Fruit fly (Drosophila melanogaster) whole organism, embryonic: ENCODE data around the gene fz4.
A peak's percentile ranks its signal among the peaks of the same experiment; 100 is the strongest.

Experiments
- Adf1 ChIP-seq: fragments of 200-800 bp; sonication (Bioruptor generic); IDR thresholded peaks from 2 replicates; pipeline ENCODE4 v1.3.6; 2022; ENCODE audit warnings: missing biosample characterization, missing genetic modification characterization
- B-H1 ChIP-seq: fragments of 200-800 bp; sonication (Bioruptor generic); IDR thresholded peaks from 3 replicates; pipeline ENCODE4 v1.3.6; 2022; ENCODE audit warnings: missing biosample characterization, missing genetic modification characterization
- CG12219 ChIP-seq: fragments of 200-800 bp; sonication (Bioruptor generic); optimal IDR thresholded peaks from 3 replicates; lab custom pipeline; 2018; ENCODE audit warnings: missing biosample characterization, mild to moderate bottlenecking, missing genetic modification characterization
- CG12744 ChIP-seq: fragments of 200-800 bp; sonication (Bioruptor generic); optimal IDR thresholded peaks from 2 replicates; lab custom pipeline; 2016; ENCODE audit warnings: missing biosample characterization, missing genetic modification characterization
- CG13296 ChIP-seq: fragments of 200-800 bp; sonication (Bioruptor generic); optimal IDR thresholded peaks from 3 replicates; lab custom pipeline; 2018; ENCODE audit warnings: missing biosample characterization, mild to moderate bottlenecking, missing genetic modification characterization
- CG15073 ChIP-seq: fragments of 200-800 bp; sonication (Bioruptor generic); optimal IDR thresholded peaks from 2 replicates; lab custom pipeline; 2016; ENCODE audit warnings: missing biosample characterization, missing genetic modification characterization
- CG15514 ChIP-seq: fragments of 200-800 bp; sonication (Bioruptor generic); optimal IDR thresholded peaks from 3 replicates; lab custom pipeline; 2017; ENCODE audit warnings: missing biosample characterization, missing genetic modification characterization, mild to moderate bottlenecking, moderate library complexity, missing genetic modification reagents
- CG17612 ChIP-seq: fragments of 200-800 bp; sonication (Bioruptor generic); IDR thresholded peaks from 2 replicates; pipeline ENCODE4 v1.3.6; 2022; ENCODE audit warnings: missing biosample characterization, missing genetic modification characterization
- CG18011 ChIP-seq: fragments of 200-800 bp; sonication (Bioruptor generic); optimal IDR thresholded peaks from 2 replicates; lab custom pipeline; 2017; ENCODE audit warnings: missing biosample characterization, missing genetic modification characterization, mild to moderate bottlenecking, moderate library complexity, missing genotype
- CG1832 ChIP-seq: fragments of 200-800 bp; sonication (Bioruptor generic); optimal IDR thresholded peaks from 2 replicates; lab custom pipeline; 2017; ENCODE audit warnings: missing biosample characterization, mild to moderate bottlenecking, missing genetic modification characterization, inconsistent platforms
- CG18599 ChIP-seq: fragments of 200-800 bp; sonication (Bioruptor generic); optimal IDR thresholded peaks from 3 replicates; lab custom pipeline; 2017; ENCODE audit warnings: missing biosample characterization, missing genetic modification characterization, mild to moderate bottlenecking, moderate library complexity, missing genetic modification reagents
- CG2678 ChIP-seq: fragments of 200-800 bp; sonication (Bioruptor generic); optimal IDR thresholded peaks from 3 replicates; lab custom pipeline; 2019; ENCODE audit warnings: missing biosample characterization, mild to moderate bottlenecking, missing genetic modification characterization, moderate library complexity
- CG3838 ChIP-seq: fragments of 200-800 bp; sonication (Bioruptor generic); optimal IDR thresholded peaks from 3 replicates; lab custom pipeline; 2016; ENCODE audit warnings: missing biosample characterization, missing genetic modification characterization
- CG5180 ChIP-seq: fragments of 200-800 bp; sonication (Bioruptor generic); optimal IDR thresholded peaks from 3 replicates; lab custom pipeline; 2017; ENCODE audit warnings: missing biosample characterization, missing genetic modification characterization, mild to moderate bottlenecking, moderate library complexity, missing genetic modification reagents
- Deaf1 ChIP-seq: fragments of 200-800 bp; optimal IDR thresholded peaks from 3 replicates; lab custom pipeline; 2019; ENCODE audit warnings: missing biosample characterization, mild to moderate bottlenecking, missing genetic modification characterization, moderate library complexity
- Ets65A ChIP-seq: fragments of 200-800 bp; sonication (Bioruptor generic); peaks from one replicate; lab custom pipeline; 2016; ENCODE audit warnings: missing biosample characterization, missing genetic modification characterization
- Fer1 ChIP-seq: fragments of 200-800 bp; sonication (Bioruptor generic); optimal IDR thresholded peaks from 2 replicates; lab custom pipeline; 2017; ENCODE audit warnings: missing biosample characterization, mild to moderate bottlenecking, missing genetic modification characterization
- Hr51 ChIP-seq, 2 experiments: fragments of 200-800 bp; sonication (Bioruptor generic); optimal IDR thresholded peaks; 2 replicates in 1 of 2; 3 replicates in 1 of 2; lab custom pipeline; 2016 to 2018; ENCODE audit warnings: missing biosample characterization in 2 of 2, missing genetic modification characterization in 2 of 2, mild to moderate bottlenecking in 1 of 2, moderate library complexity in 1 of 2
- Nf-YB ChIP-seq: fragments of 200-800 bp; sonication (Bioruptor generic); optimal IDR thresholded peaks from 3 replicates; lab custom pipeline; 2019; ENCODE audit warnings: missing biosample characterization, mild to moderate bottlenecking, missing genetic modification characterization, moderate library complexity
- Nf-YC ChIP-seq: fragments of 200-800 bp; optimal IDR thresholded peaks from 3 replicates; lab custom pipeline; 2019; ENCODE audit warnings: missing biosample characterization, mild to moderate bottlenecking, missing genetic modification characterization, moderate library complexity
- Oaz ChIP-seq: fragments of 200-800 bp; sonication (Bioruptor generic); IDR thresholded peaks from 2 replicates; pipeline ENCODE4 v1.3.6; 2022; ENCODE audit warnings: missing biosample characterization, missing genetic modification characterization
- Ptx1 ChIP-seq: fragments of 200-800 bp; sonication (Bioruptor generic); IDR thresholded peaks from 2 replicates; pipeline ENCODE4 v1.3.6; 2022; ENCODE audit warnings: missing biosample characterization, missing genetic modification characterization
- Ravus ChIP-seq: fragments of 200-800 bp; sonication (Bioruptor generic); IDR thresholded peaks from 2 replicates; pipeline ENCODE4 v1.3.6; 2022; ENCODE audit warnings: missing biosample characterization, missing genetic modification characterization
- YL-1 ChIP-seq: fragments of 200-800 bp; sonication (Bioruptor generic); optimal IDR thresholded peaks from 3 replicates; lab custom pipeline; 2017; ENCODE audit warnings: missing biosample characterization, mild to moderate bottlenecking, missing genetic modification characterization
- abd-A ChIP-seq: fragments of 200-800 bp; sonication (Bioruptor generic); optimal IDR thresholded peaks from 3 replicates; lab custom pipeline; 2019; ENCODE audit warnings: missing biosample characterization, mild to moderate bottlenecking, missing genetic modification characterization, moderate library complexity
- ap ChIP-seq: fragments of 200-800 bp; sonication (Bioruptor generic); IDR thresholded peaks from 2 replicates; pipeline ENCODE4 v1.3.6; 2022; ENCODE audit warnings: missing biosample characterization, missing genetic modification characterization
- cg ChIP-seq: fragments of 200-800 bp; sonication (Bioruptor generic); optimal IDR thresholded peaks from 3 replicates; lab custom pipeline; 2019; ENCODE audit warnings: missing biosample characterization, mild to moderate bottlenecking, missing genetic modification characterization, moderate library complexity
- crol ChIP-seq: fragments of 200-800 bp; sonication (Bioruptor generic); IDR thresholded peaks from 2 replicates; pipeline ENCODE4 v1.3.6; 2022; ENCODE audit warnings: missing biosample characterization, missing genetic modification characterization
- da ChIP-seq: fragments of 200-800 bp; sonication (Bioruptor generic); optimal IDR thresholded peaks from 2 replicates; lab custom pipeline; 2016; ENCODE audit warnings: missing biosample characterization, missing genetic modification characterization
- dati ChIP-seq: fragments of 200-800 bp; sonication (Bioruptor generic); IDR thresholded peaks from 2 replicates; pipeline ENCODE4 v1.3.6; 2022; ENCODE audit warnings: missing biosample characterization, missing genetic modification characterization
- dm ChIP-seq: fragments of 200-800 bp; sonication (Bioruptor generic); optimal IDR thresholded peaks from 3 replicates; lab custom pipeline; 2016; ENCODE audit warnings: missing biosample characterization, missing genetic modification characterization
- gce ChIP-seq: fragments of 200-800 bp; sonication (Bioruptor generic); IDR thresholded peaks from 3 replicates; pipeline ENCODE4 v1.3.6; 2022; ENCODE audit warnings: missing biosample characterization, missing genetic modification characterization
- grau ChIP-seq: fragments of 200-800 bp; optimal IDR thresholded peaks from 3 replicates; lab custom pipeline; 2019; ENCODE audit warnings: missing biosample characterization, mild to moderate bottlenecking, missing genetic modification characterization, moderate library complexity
- gsb ChIP-seq: fragments of 200-800 bp; sonication (Bioruptor generic); IDR thresholded peaks from 2 replicates; pipeline ENCODE4 v1.3.6; 2022; ENCODE audit warnings: missing biosample characterization, missing genetic modification characterization
- hth ChIP-seq: fragments of >200 bp; optimal IDR thresholded peaks from 2 replicates; lab custom pipeline; 2017; ENCODE audit warnings: inconsistent platforms
- jigr1 ChIP-seq: fragments of 200-800 bp; sonication (Bioruptor generic); IDR thresholded peaks from 3 replicates; pipeline ENCODE4 v1.3.6; 2022; ENCODE audit warnings: missing biosample characterization, missing genetic modification characterization
- kni ChIP-seq: fragments of 200-800 bp; sonication (Bioruptor generic); optimal IDR thresholded peaks from 3 replicates; lab custom pipeline; 2017; ENCODE audit warnings: mild to moderate bottlenecking, missing biosample characterization, missing genetic modification reagents, missing genetic modification characterization
- lab ChIP-seq: fragments of 200-800 bp; sonication (Bioruptor generic); optimal IDR thresholded peaks from 3 replicates; lab custom pipeline; 2017; ENCODE audit warnings: missing biosample characterization, missing genetic modification characterization, mild to moderate bottlenecking, moderate library complexity, missing genetic modification reagents
- odd ChIP-seq: fragments of 200-800 bp; sonication (Bioruptor generic); optimal IDR thresholded peaks from 2 replicates; lab custom pipeline; 2017; ENCODE audit warnings: missing biosample characterization, mild to moderate bottlenecking, missing genetic modification characterization
- pros ChIP-seq: fragments of 200-800 bp; sonication (Bioruptor generic); optimal IDR thresholded peaks from 3 replicates; lab custom pipeline; 2019; ENCODE audit warnings: missing biosample characterization, mild to moderate bottlenecking, missing genetic modification characterization, moderate library complexity
- ro ChIP-seq: fragments of 200-800 bp; sonication (Bioruptor generic); IDR thresholded peaks from 2 replicates; pipeline ENCODE4 v1.3.6; 2022; ENCODE audit warnings: missing biosample characterization, missing genetic modification characterization
- sd ChIP-seq: fragments of 200-800 bp; sonication (Bioruptor generic); optimal IDR thresholded peaks from 3 replicates; lab custom pipeline; 2018; ENCODE audit warnings: missing biosample characterization, mild to moderate bottlenecking, missing genetic modification characterization, moderate library complexity
- seq ChIP-seq: fragments of 200-800 bp; sonication (Bioruptor generic); IDR thresholded peaks from 2 replicates; pipeline ENCODE4 v1.3.6; 2022; ENCODE audit warnings: missing biosample characterization, missing genetic modification characterization
- stwl ChIP-seq: fragments of 200-800 bp; sonication (Bioruptor generic); optimal IDR thresholded peaks from 3 replicates; lab custom pipeline; 2018; ENCODE audit warnings: missing biosample characterization, mild to moderate bottlenecking, missing genetic modification characterization, moderate library complexity
- twi ChIP-seq: fragments of 200-800 bp; optimal IDR thresholded peaks from 2 replicates; lab custom pipeline; 2019; ENCODE audit warnings: missing biosample characterization, mild to moderate bottlenecking, missing genetic modification characterization, moderate library complexity
- unpg ChIP-seq: fragments of 200-800 bp; sonication (Bioruptor generic); optimal IDR thresholded peaks from 3 replicates; lab custom pipeline; 2018; ENCODE audit warnings: missing biosample characterization, mild to moderate bottlenecking, missing genetic modification characterization, moderate library complexity
- zfh1 ChIP-seq: fragments of 200-800 bp; sonication (Bioruptor generic); IDR thresholded peaks from 3 replicates; pipeline ENCODE4 v1.3.6; 2022; ENCODE audit warnings: missing biosample characterization, missing genetic modification characterization
- zfh2 ChIP-seq: fragments of 200-800 bp; sonication (Bioruptor generic); optimal IDR thresholded peaks from 2 replicates; lab custom pipeline; 2016; ENCODE audit warnings: missing biosample characterization, missing genetic modification characterization

Gene fz4

dm6 chrX:7152851-7153250 is 42.7 kb upstream of the fz4 start (continued):
- TF ChIP-seq ap (GFP tag; lab: Robert Waterston, UW): no peak
- TF ChIP-seq CG13296 (GFP tag; lab: Kevin White, UChicago): no peak
- no peak for TF ChIP-seq kni (GFP tag; lab: Kevin White, UChicago)
- TF ChIP-seq jigr1 (GFP tag; lab: Robert Waterston, UW): no peak
- TF ChIP-seq CG5180: peak; percentile 63
- TF ChIP-seq CG18599 (GFP tag; lab: Kevin White, UChicago): no peak
- no peak for TF ChIP-seq CG18011 (GFP tag; lab: Kevin White, UChicago)
- no peak for TF ChIP-seq Hr51 (GFP tag; optimal IDR thresholded peaks at IDR 0.05; lab: Kevin White, UChicago)
- no peak for TF ChIP-seq gce (GFP tag; lab: Robert Waterston, UW)
- TF ChIP-seq Ravus (GFP tag; lab: Robert Waterston, UW): no peak
- no peak for TF ChIP-seq zfh2
- peak; percentile 57 for TF ChIP-seq Adf1 (GFP tag; lab: Robert Waterston, UW)
- TF ChIP-seq odd (GFP tag; lab: Kevin White, UChicago): no peak
- no peak for TF ChIP-seq CG12219
- peak; percentile 71 for TF ChIP-seq Deaf1 (tag; lab: Kevin White, UChicago)
- TF ChIP-seq, all 482 proteins: peak for 5

- TF ChIP-seq unpg (GFP tag; lab: Kevin White, UChicago) (no peak), Nf-YB (GFP tag; lab: Kevin White, UChicago) (peak; percentile 61), seq (GFP tag; lab: Robert Waterston, UW) (peak; percentile 38; the same call in 1 of the 2 replicates), CG1832 (GFP tag; lab: Kevin White, UChicago) (peak; percentile 25), CG15514 (no peak), hth (no peak), sd (tag; lab: Kevin White, UChicago) (peak; percentile 16), abd-A (tag; lab: Kevin White, UChicago) (peak; percentile 69), twi (peak; percentile 20), YL-1 (no peak), cg (GFP tag; lab: Kevin White, UChicago) (peak; percentile 68), Nf-YC (peak; percentile 75), crol (peak; percentile 80), dati (no peak)
Observed at dm6 chrX:7151290-7152038, 41.3 kb upstream of the fz4 start.

dm6 chrX:7141753-7142152 is 31.6 kb upstream of the fz4 start:
- TF ChIP-seq zfh1 (no peak), stwl (tag; lab: Kevin White, UChicago) (no peak), dm (GFP tag; lab: Kevin White, UChicago) (no peak), CG13296 (GFP tag; lab: Kevin White, UChicago) (no peak), Ets65A (GFP tag; lab: Kevin White, UChicago) (peak; percentile 77), crol (no peak), CG15073 (GFP tag; lab: Kevin White, UChicago) (no peak), grau (tag; lab: Kevin White, UChicago) (peak; percentile 0), Oaz (GFP tag; lab: Robert Waterston, UW) (no peak), CG12744 (GFP tag; lab: Kevin White, UChicago) (no peak), Ptx1 (GFP tag; lab: Robert Waterston, UW) (peak; percentile 29; the same call in 1 of the 2 replicates), Fer1 (GFP tag; lab: Kevin White, UChicago) (peak; percentile 29), CG2678 (tag; lab: Kevin White, UChicago) (peak; percentile 25), ro (no peak), pros (GFP tag; lab: Kevin White, UChicago) (no peak), lab (peak; percentile 37), gsb (no peak), CG18599 (GFP tag; lab: Kevin White, UChicago) (peak; percentile 65), da (GFP tag; lab: Kevin White, UChicago) (no peak), CG3838 (no peak), CG17612 (GFP tag; lab: Robert Waterston, UW) (no peak), B-H1 (GFP tag; lab: Robert Waterston, UW) (no peak)
